Worm (Caenorhabditis elegans): ENCODE results near the gene K11H12.1.

K11H12.1 gene

DNA sequence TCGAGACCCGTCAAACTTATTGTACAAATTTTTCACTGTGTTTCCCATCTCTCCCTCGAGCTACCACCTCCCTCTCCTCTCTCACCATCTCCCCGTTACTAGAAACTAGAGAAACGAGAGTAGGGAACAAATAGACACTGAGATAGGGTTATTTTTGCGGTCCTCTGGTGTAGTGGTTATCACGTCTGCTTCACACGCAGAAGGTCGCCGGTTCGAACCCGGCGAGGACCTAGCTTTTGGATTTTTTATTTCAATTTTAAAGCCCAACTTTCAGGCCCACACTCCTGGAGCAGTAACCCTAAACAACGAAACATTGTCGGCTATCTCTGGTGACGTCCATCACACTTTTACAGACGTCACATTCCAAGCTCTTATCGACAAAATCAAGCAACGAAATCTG, 32.9 kb downstream of the K11H12.1 start (continued):
- peak; percentile 32 for TF ChIP-seq fkh-6 (tag; optimal IDR thresholded peaks at IDR 0.05)
- peak; percentile 10 for TF ChIP-seq tbx-7 (tag; optimal IDR thresholded peaks at IDR 0.05)
- TF ChIP-seq ttx-3 (tag; optimal IDR thresholded peaks at IDR 0.05): peak; percentile 81
- peak; percentile 13 for TF ChIP-seq ceh-22 (tag; optimal IDR thresholded peaks at IDR 0.05)
- no peak for TF ChIP-seq pag-3 (tag; optimal IDR thresholded peaks at IDR 0.05; ENCODE audit: borderline replicate concordance)
- TF ChIP-seq ceh-19 (GFP tag; optimal IDR thresholded peaks at IDR 0.05): peak; percentile 80
- peak; percentile 35 for TF ChIP-seq K09A11.1 (tag; optimal IDR thresholded peaks at IDR 0.05; ENCODE audit: insufficient read depth)
- peak; percentile 69 for TF ChIP-seq hlh-6 (tag; optimal IDR thresholded peaks at IDR 0.05)
- no peak for TF ChIP-seq ama-1 (optimal IDR thresholded peaks at IDR 0.05)
- TF ChIP-seq fax-1 (tag; optimal IDR thresholded peaks at IDR 0.05): peak; percentile 76
- peak; percentile 88 for TF ChIP-seq elt-2 (tag; optimal IDR thresholded peaks at IDR 0.05)
- no peak for TF ChIP-seq pros-1 (tag; optimal IDR thresholded peaks at IDR 0.05)
- peak; percentile 64 for TF ChIP-seq C08G9.2 (tag; optimal IDR thresholded peaks at IDR 0.05)
- peak; percentile 55 for TF ChIP-seq ceh-9 (tag; optimal IDR thresholded peaks at IDR 0.05)
- TF ChIP-seq ceh-34 (tag; optimal IDR thresholded peaks at IDR 0.05): peak; percentile 74
- TF ChIP-seq che-1 (tag; optimal IDR thresholded peaks at IDR 0.05): peak; percentile 67
- TF ChIP-seq tbx-2 (tag; optimal IDR thresholded peaks at IDR 0.05): peak; percentile 64
- peak; percentile 50 for TF ChIP-seq ceh-14 (tag; optimal IDR thresholded peaks at IDR 0.05)
- TF ChIP-seq F13H6.1 (tag; optimal IDR thresholded peaks at IDR 0.05): peak; percentile 38
- TF ChIP-seq hlh-13 (GFP tag; optimal IDR thresholded peaks at IDR 0.05): peak; percentile 49
- TF ChIP-seq Y22D7AL.16 (tag; optimal IDR thresholded peaks at IDR 0.05): peak; percentile 34
- peak; percentile 70 for TF ChIP-seq C38D4.7 (GFP tag; optimal IDR thresholded peaks at IDR 0.05)
- no peak for TF ChIP-seq lim-6 (tag; optimal IDR thresholded peaks at IDR 0.05)
- TF ChIP-seq ceh-45 (GFP tag; IDR thresholded peaks at IDR 0.05): no peak
- peak; percentile 66 for TF ChIP-seq ref-2 (tag; optimal IDR thresholded peaks at IDR 0.05)
- TF ChIP-seq pax-1 (tag; optimal IDR thresholded peaks at IDR 0.05): no peak
- TF ChIP-seq pqm-1 (tag; optimal IDR thresholded peaks at IDR 0.05): no peak
- peak; percentile 4 for TF ChIP-seq hlh-8 (tag; optimal IDR thresholded peaks at IDR 0.05)
- TF ChIP-seq sdc-2 (tag; optimal IDR thresholded peaks at IDR 0.05): no peak
- TF ChIP-seq sox-4 (tag; optimal IDR thresholded peaks at IDR 0.05): peak; percentile 78
- TF ChIP-seq ceh-18 (tag; optimal IDR thresholded peaks at IDR 0.05): peak; percentile 53
- TF ChIP-seq pat-9 (tag; optimal IDR thresholded peaks at IDR 0.05): peak; percentile 64
- peak; percentile 69; the same call in 1 of the 2 replicates for TF ChIP-seq unc-3 (GFP tag; conservative IDR thresholded peaks at IDR 0.05)
- TF ChIP-seq unc-3 (tag; optimal IDR thresholded peaks at IDR 0.05): peak; percentile 54
- no peak for TF ChIP-seq nhr-11 (tag; optimal IDR thresholded peaks at IDR 0.05)
- no peak for TF ChIP-seq unc-55 (GFP tag; optimal IDR thresholded peaks at IDR 0.05)
- peak; percentile 34 for TF ChIP-seq ceh-2 (tag; optimal IDR thresholded peaks at IDR 0.05)

DNA sequence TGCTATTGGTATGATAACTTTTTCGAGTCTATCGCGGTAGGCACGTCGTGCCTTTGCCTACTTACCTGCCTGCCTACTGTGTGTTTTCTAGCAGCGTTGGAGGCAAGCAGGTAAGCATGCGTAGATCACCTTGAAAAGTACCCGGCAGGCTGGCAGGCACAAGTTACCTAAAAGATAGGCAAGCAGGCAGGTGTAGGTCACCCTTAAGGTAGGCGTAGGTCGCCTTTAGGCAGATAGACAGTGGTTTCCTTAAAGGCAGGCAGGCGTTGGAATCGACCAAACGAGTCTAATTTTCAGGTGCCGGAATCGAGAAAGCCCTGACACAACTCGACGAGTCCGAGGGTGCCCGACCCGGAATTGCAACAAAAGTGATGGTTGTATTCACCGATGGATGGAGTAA, 33.5 kb downstream of the K11H12.1 start:
- TF ChIP-seq elt-2 (tag; optimal IDR thresholded peaks at IDR 0.05) (no peak), hlh-6 (tag; optimal IDR thresholded peaks at IDR 0.05) (no peak), sox-2 (GFP tag; IDR thresholded peaks at IDR 0.05) (no peak), ceh-31 (tag; optimal IDR thresholded peaks at IDR 0.05) (no peak), ets-4 (tag; optimal IDR thresholded peaks at IDR 0.05) (no peak), ceh-45 (GFP tag; IDR thresholded peaks at IDR 0.05) (no peak), unc-55 (GFP tag; optimal IDR thresholded peaks at IDR 0.05) (no peak), ceh-24 (tag; optimal IDR thresholded peaks at IDR 0.05) (no peak), pqm-1 (tag; optimal IDR thresholded peaks at IDR 0.05) (no peak), ceh-30 (tag; optimal IDR thresholded peaks at IDR 0.05) (no peak), ceh-2 (tag; optimal IDR thresholded peaks at IDR 0.05) (no peak), ceh-19 (GFP tag; optimal IDR thresholded peaks at IDR 0.05) (no peak), T23F11.4 (GFP tag; optimal IDR thresholded peaks at IDR 0.05) (no peak), ahr-1 (tag; optimal IDR thresholded peaks at IDR 0.05) (no peak), ttx-3 (tag; optimal IDR thresholded peaks at IDR 0.05) (no peak)
